Worm (Caenorhabditis elegans) whole organism, mixed stage, embryonic: ENCODE results near the gene nlp-31.

ENCODE experiments used
- M03D4.4 ChIP-seq: sonication (generic microtip); optimal IDR thresholded peaks from 2 replicates; lab custom pipeline; 2017; ENCODE audit warnings: mild to moderate bottlenecking, missing genetic modification characterization, missing compliant biosample characterization
- bed-3 ChIP-seq: fragments of 200-800 bp; sonication (Bioruptor generic); optimal IDR thresholded peaks from 3 replicates; lab custom pipeline; 2018; ENCODE audit warnings: mild to moderate bottlenecking, missing genetic modification characterization, moderate library complexity, missing compliant biosample characterization
- blmp-1 ChIP-seq: fragments of 150-350 bp; optimal IDR thresholded peaks from 2 replicates; lab custom pipeline; 2014; ENCODE audit warnings: missing biosample characterization, missing genetic modification characterization
- ceh-39 ChIP-seq: fragments of 150-350 bp; optimal IDR thresholded peaks from 2 replicates; lab custom pipeline; 2014; ENCODE audit warnings: missing biosample characterization, missing genetic modification characterization
- ceh-43 ChIP-seq: fragments of 200-800 bp; sonication (Bioruptor generic); optimal IDR thresholded peaks from 2 replicates; lab custom pipeline; 2018; ENCODE audit warnings: mild to moderate bottlenecking, missing genetic modification characterization, moderate library complexity, missing compliant biosample characterization
- ceh-83 ChIP-seq: fragments of 200-800 bp; sonication (Bioruptor generic); optimal IDR thresholded peaks from 2 replicates; lab custom pipeline; 2018; ENCODE audit warnings: mild to moderate bottlenecking, missing genetic modification characterization, missing compliant biosample characterization
- cnd-1 ChIP-seq: fragments of 200-800 bp; sonication (Bioruptor generic); optimal IDR thresholded peaks from 2 replicates; lab custom pipeline; 2018; ENCODE audit warnings: mild to moderate bottlenecking, missing genetic modification characterization, missing compliant biosample characterization
- drap-1 ChIP-seq: fragments of 200-800 bp; sonication (Bioruptor generic); optimal IDR thresholded peaks from 3 replicates; lab custom pipeline; 2018; ENCODE audit warnings: mild to moderate bottlenecking, missing genetic modification characterization, missing compliant biosample characterization
- elt-1 ChIP-seq: sonication (generic microtip); optimal IDR thresholded peaks from 2 replicates; lab custom pipeline; 2017; ENCODE audit warnings: missing genetic modification characterization, mild to moderate bottlenecking, missing compliant biosample characterization, antibody characterized with exemption, moderate library complexity, borderline replicate concordance; ENCODE audit not compliant: insufficient read depth
- elt-3 ChIP-seq: fragments of 150-350 bp; optimal IDR thresholded peaks from 2 replicates; lab custom pipeline; 2014; ENCODE audit warnings: missing biosample characterization, missing genetic modification characterization
- ham-2 ChIP-seq: fragments of 200-800 bp; sonication (Bioruptor generic); optimal IDR thresholded peaks from 2 replicates; lab custom pipeline; 2018; ENCODE audit warnings: mild to moderate bottlenecking, missing genetic modification characterization, missing compliant biosample characterization
- hlh-1 ChIP-seq: fragments of 150-350 bp; optimal IDR thresholded peaks from 2 replicates; lab custom pipeline; 2014; ENCODE audit warnings: missing biosample characterization, missing genetic modification reagents, missing genetic modification characterization
- lin-32 ChIP-seq: fragments of 200-800 bp; sonication (Bioruptor generic); optimal IDR thresholded peaks from 2 replicates; lab custom pipeline; 2018; ENCODE audit warnings: mild to moderate bottlenecking, missing genetic modification characterization, missing compliant biosample characterization
- lsy-2 ChIP-seq: fragments of 150-350 bp; optimal IDR thresholded peaks from 2 replicates; lab custom pipeline; 2014; ENCODE audit warnings: missing biosample characterization, missing genetic modification characterization
- mab-5 ChIP-seq: fragments of 150-350 bp; optimal IDR thresholded peaks from 2 replicates; lab custom pipeline; 2014; ENCODE audit warnings: missing biosample characterization, missing genetic modification characterization
- mep-1 ChIP-seq: fragments of 150-350 bp; optimal IDR thresholded peaks from 2 replicates; lab custom pipeline; 2017; ENCODE audit warnings: missing biosample characterization, missing genetic modification reagents, missing genetic modification characterization, inconsistent platforms
- mls-2 ChIP-seq: sonication (generic microtip); optimal IDR thresholded peaks from 2 replicates; lab custom pipeline; 2016; ENCODE audit warnings: mild to moderate bottlenecking, missing genetic modification characterization, moderate library complexity, missing compliant biosample characterization
- nhr-12 ChIP-seq: fragments of 150-350 bp; optimal IDR thresholded peaks from 2 replicates; lab custom pipeline; 2014; ENCODE audit warnings: missing biosample characterization, missing genetic modification characterization
- nhr-2 ChIP-seq: fragments of 150-350 bp; optimal IDR thresholded peaks from 2 replicates; lab custom pipeline; 2014; ENCODE audit warnings: missing biosample characterization, missing genetic modification characterization
- nhr-237 ChIP-seq: fragments of 150-350 bp; optimal IDR thresholded peaks from 2 replicates; lab custom pipeline; 2014; ENCODE audit warnings: missing biosample characterization, missing genetic modification characterization
- nhr-28 ChIP-seq: fragments of 150-350 bp; optimal IDR thresholded peaks from 2 replicates; lab custom pipeline; 2014; ENCODE audit warnings: missing biosample characterization, missing genetic modification characterization
- nhr-76 ChIP-seq: sonication (generic microtip); optimal IDR thresholded peaks from 2 replicates; lab custom pipeline; 2017; ENCODE audit warnings: missing biosample characterization, missing genetic modification characterization
- pha-4 ChIP-seq: fragments of 150-350 bp; optimal IDR thresholded peaks from 2 replicates; lab custom pipeline; 2018; ENCODE audit warnings: missing biosample characterization, missing genetic modification reagents, missing genetic modification characterization
- sem-2 ChIP-seq: fragments of 200-800 bp; sonication (Bioruptor generic); optimal IDR thresholded peaks from 2 replicates; lab custom pipeline; 2018; ENCODE audit warnings: mild to moderate bottlenecking, missing genetic modification characterization, missing compliant biosample characterization
- sptf-1 ChIP-seq: sonication (generic microtip); optimal IDR thresholded peaks from 2 replicates; lab custom pipeline; 2017; ENCODE audit warnings: mild to moderate bottlenecking, missing genetic modification characterization, moderate library complexity, missing compliant biosample characterization
- tbx-8 ChIP-seq: fragments of 200-800 bp; sonication (Bioruptor generic); optimal IDR thresholded peaks from 2 replicates; lab custom pipeline; 2018; ENCODE audit warnings: mild to moderate bottlenecking, missing genetic modification characterization, moderate library complexity, missing compliant biosample characterization
- unc-39 ChIP-seq: fragments of 150-350 bp; optimal IDR thresholded peaks from 2 replicates; lab custom pipeline; 2014; ENCODE audit warnings: missing biosample characterization, missing genetic modification characterization
- unc-62 ChIP-seq: fragments of 150-350 bp; optimal IDR thresholded peaks from 2 replicates; lab custom pipeline; 2014; ENCODE audit warnings: missing biosample characterization, missing genetic modification reagents, missing genetic modification characterization
- zip-8 ChIP-seq: fragments of 150-350 bp; optimal IDR thresholded peaks from 2 replicates; lab custom pipeline; 2014; ENCODE audit warnings: missing biosample characterization, missing genetic modification characterization
- ztf-11 ChIP-seq: fragments of 150-350 bp; optimal IDR thresholded peaks from 2 replicates; lab custom pipeline; 2014; ENCODE audit warnings: missing biosample characterization, missing genetic modification characterization

The nlp-31 gene

ce11 chrV:3987616-3988015, 7.8 kb downstream of the nlp-31 start, which contains the start of gene nlp-28:
nlp-28 (plus strand) TSS chrV:3987900.
- no peak for TF ChIP-seq mep-1
- no peak for TF ChIP-seq nhr-76
- no peak for TF ChIP-seq pha-4
- no peak for TF ChIP-seq elt-1 (tag; lab: Kevin White, UChicago)
- no peak for TF ChIP-seq nhr-12 (tag; lab: Kevin White, UChicago)
- TF ChIP-seq ham-2 (GFP tag; lab: Kevin White, UChicago), result no peak
- no peak for TF ChIP-seq tbx-8
- no peak for TF ChIP-seq ceh-39 (tag; lab: Kevin White, UChicago)

- no peak for TF ChIP-seq M03D4.4 (tag; lab: Kevin White, UChicago)
- TF ChIP-seq cnd-1, result no peak
- no peak for TF ChIP-seq nhr-12 (tag; lab: Kevin White, UChicago)
- no peak for TF ChIP-seq pha-4
- no peak for TF ChIP-seq mep-1
- no peak for TF ChIP-seq bed-3
- no peak for TF ChIP-seq nhr-28 (tag; lab: Kevin White, UChicago)
- TF ChIP-seq ceh-39 (tag; lab: Kevin White, UChicago), result no peak
- no peak for TF ChIP-seq nhr-2 (tag; lab: Kevin White, UChicago)
- no peak for TF ChIP-seq elt-1 (tag; lab: Kevin White, UChicago)
- no peak for TF ChIP-seq ceh-43 (GFP tag; lab: Kevin White, UChicago)
- TF ChIP-seq mls-2 (tag; lab: Kevin White, UChicago), result no peak
- TF ChIP-seq, all 35 proteins: peak for 0
These were observed 9.2 kb downstream of the nlp-31 start, which contains the start of gene nlp-27 for ce11 chrV:3989070-3989469. nlp-27 (plus strand) TSS chrV:3989378.

- no peak for TF ChIP-seq nhr-2 (tag; lab: Kevin White, UChicago)
- no peak for TF ChIP-seq mls-2 (tag; lab: Kevin White, UChicago)
- no peak for TF ChIP-seq cnd-1
- no peak for TF ChIP-seq zip-8 (tag; lab: Kevin White, UChicago)
- no peak for TF ChIP-seq mep-1
- no peak for TF ChIP-seq M03D4.4 (tag; lab: Kevin White, UChicago)
- TF ChIP-seq ceh-43 (GFP tag; lab: Kevin White, UChicago), result no peak
These were observed 12.5 kb downstream of the nlp-31 start for ce11 chrV:3992334-3992733.

- TF ChIP-seq sptf-1 (tag; lab: Kevin White, UChicago) (no peak), nhr-76 (no peak), bed-3 (no peak), sem-2 (no peak), nhr-237 (tag; lab: Kevin White, UChicago) (no peak)
These were observed 14.2 kb downstream of the nlp-31 start, which contains the start of gene K09D9.9 for ce11 chrV:3994048-3994447. K09D9.9 (minus strand) TSS chrV:3994148.

- TF ChIP-seq elt-3 (tag; lab: Kevin White, UChicago) (no peak), ztf-11 (tag; lab: Kevin White, UChicago) (no peak), nhr-2 (tag; lab: Kevin White, UChicago) (no peak), tbx-8 (no peak), lsy-2 (no peak), ham-2 (GFP tag; lab: Kevin White, UChicago) (no peak), mep-1 (no peak), lin-32 (GFP tag; lab: Kevin White, UChicago) (no peak), mls-2 (tag; lab: Kevin White, UChicago) (no peak), drap-1 (GFP tag; lab: Kevin White, UChicago) (no peak), sptf-1 (tag; lab: Kevin White, UChicago) (no peak), blmp-1 (tag; lab: Kevin White, UChicago) (no peak), zip-8 (tag; lab: Kevin White, UChicago) (no peak), nhr-237 (tag; lab: Kevin White, UChicago) (no peak), cnd-1 (no peak), unc-39 (no peak), ceh-43 (GFP tag; lab: Kevin White, UChicago) (no peak), mab-5 (tag; lab: Kevin White, UChicago) (no peak)
These were observed 16.0 kb downstream of the nlp-31 start, which contains the start of gene srx-62 for ce11 chrV:3995838-3996237. srx-62 (minus strand) TSS chrV:3995938.

- TF ChIP-seq pha-4 (no peak), M03D4.4 (tag; lab: Kevin White, UChicago) (no peak), hlh-1 (no peak), ceh-83 (no peak), lsy-2 (no peak), sem-2 (no peak), bed-3 (no peak), unc-62 (no peak), nhr-76 (no peak), tbx-8 (no peak), zip-8 (tag; lab: Kevin White, UChicago) (no peak), sptf-1 (tag; lab: Kevin White, UChicago) (no peak), mls-2 (tag; lab: Kevin White, UChicago) (no peak), elt-3 (tag; lab: Kevin White, UChicago) (no peak), blmp-1 (tag; lab: Kevin White, UChicago) (no peak), elt-1 (tag; lab: Kevin White, UChicago) (no peak), nhr-12 (tag; lab: Kevin White, UChicago) (no peak)
These were observed 24.7 kb downstream of the nlp-31 start for ce11 chrV:4004577-4004976.
